Worm (Caenorhabditis elegans) whole organism, L3 larva: Measurements from ENCODE around the gene srtx-1.

Experiments used
- R02D3.7 ChIP-seq: fragments of 150-350 bp; optimal IDR thresholded peaks from 2 replicates; lab custom pipeline; 2014; ENCODE audit warnings: missing biosample characterization, missing genetic modification characterization
- aly-2 ChIP-seq: fragments of 150-350 bp; optimal IDR thresholded peaks from 2 replicates; lab custom pipeline; 2014; ENCODE audit warnings: missing biosample characterization, missing genetic modification characterization
- ceh-9 ChIP-seq: sonication (generic microtip); optimal IDR thresholded peaks from 2 replicates; lab custom pipeline; 2018; ENCODE audit warnings: missing biosample characterization, missing genetic modification characterization
- elt-1 ChIP-seq: fragments of 150-350 bp; optimal IDR thresholded peaks from 2 replicates; lab custom pipeline; 2014; ENCODE audit warnings: missing biosample characterization, missing genetic modification characterization
- elt-3 ChIP-seq, 3 experiments: fragments of 150-350 bp in 1 of 3; sonication (generic microtip) in 2 of 3; optimal IDR thresholded peaks; 2 replicates in 2 of 3; 4 replicates in 1 of 3; lab custom pipeline; 2014 to 2017; ENCODE audit warnings: missing biosample characterization in 3 of 3, missing genetic modification characterization in 3 of 3
- fkh-2 ChIP-seq: fragments of 150-350 bp; optimal IDR thresholded peaks from 2 replicates; lab custom pipeline; 2014; ENCODE audit warnings: missing biosample characterization, missing genetic modification reagents, missing genetic modification characterization
- lin-15B ChIP-seq: fragments of 150-350 bp; optimal IDR thresholded peaks from 2 replicates; lab custom pipeline; 2014; ENCODE audit warnings: missing biosample characterization, missing genetic modification characterization
- nhr-12 ChIP-seq: fragments of 150-350 bp; optimal IDR thresholded peaks from 2 replicates; lab custom pipeline; 2014; ENCODE audit warnings: missing biosample characterization, missing genetic modification characterization
- nhr-23 ChIP-seq: fragments of 150-350 bp; optimal IDR thresholded peaks from 2 replicates; lab custom pipeline; 2014; ENCODE audit warnings: missing biosample characterization, missing genetic modification reagents, missing genetic modification characterization
- nhr-237 ChIP-seq: fragments of 150-350 bp; optimal IDR thresholded peaks from 2 replicates; lab custom pipeline; 2014; ENCODE audit warnings: missing biosample characterization, missing genetic modification characterization
- nhr-76 ChIP-seq: fragments of 150-350 bp; sonication (generic microtip); optimal IDR thresholded peaks from 5 replicates; lab custom pipeline; 2014; ENCODE audit warnings: missing biosample characterization, missing genetic modification characterization
- nhr-77 ChIP-seq: fragments of 150-350 bp; optimal IDR thresholded peaks from 2 replicates; lab custom pipeline; 2014; ENCODE audit warnings: missing biosample characterization, missing genetic modification characterization
- pha-4 ChIP-seq: fragments of 150-350 bp; optimal IDR thresholded peaks from 2 replicates; lab custom pipeline; 2014; ENCODE audit warnings: missing biosample characterization, missing genetic modification reagents, missing genetic modification characterization
- unc-62 ChIP-seq: fragments of 150-350 bp; sonication (generic microtip); optimal IDR thresholded peaks from 4 replicates; lab custom pipeline; 2014; ENCODE audit warnings: missing biosample characterization, missing genetic modification reagents, missing genetic modification characterization

DNA sequence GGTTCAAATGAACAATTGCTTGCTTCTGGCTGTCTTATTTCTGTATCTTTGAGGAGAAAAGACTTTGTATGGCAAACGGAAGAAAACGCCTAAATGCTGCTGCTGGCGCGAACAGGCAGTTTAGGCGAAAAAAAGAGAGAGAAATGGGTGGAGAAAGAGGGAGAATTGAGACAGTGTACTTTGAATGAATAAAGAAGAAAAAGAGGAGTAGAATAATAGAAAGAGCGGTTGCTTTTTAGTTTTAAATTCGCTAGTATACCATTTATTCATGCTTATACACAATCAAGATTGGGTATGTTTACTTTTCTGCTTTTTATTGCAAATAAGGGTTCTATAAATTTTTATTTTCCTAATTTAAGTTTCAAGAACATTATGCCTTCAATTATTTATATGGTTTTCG, 18.4 kb downstream of the srtx-1 start:
- no peak for TF ChIP-seq nhr-77 (tag; lab: Kevin White, UChicago)
- no peak for TF ChIP-seq lin-15B (tag; lab: Kevin White, UChicago)
- no peak for TF ChIP-seq elt-1 (tag; lab: Kevin White, UChicago)
- no peak for TF ChIP-seq pha-4 (tag; lab: Kevin White, UChicago)
- TF ChIP-seq R02D3.7 = no peak
- TF ChIP-seq nhr-76 (tag; lab: Kevin White, UChicago) = no peak
- no peak for TF ChIP-seq elt-3 (tag; optimal IDR thresholded peaks at IDR 0.05; lab: Kevin White, UChicago)
- TF ChIP-seq fkh-2 (tag; lab: Kevin White, UChicago) = no peak
- TF ChIP-seq nhr-12 (tag; lab: Kevin White, UChicago) = no peak
- TF ChIP-seq aly-2 (tag; lab: Kevin White, UChicago) = no peak
- no peak for TF ChIP-seq unc-62 (GFP tag; lab: Kevin White, UChicago)
- TF ChIP-seq nhr-23 (tag; lab: Kevin White, UChicago) = no peak
- no peak for TF ChIP-seq nhr-237 (tag; lab: Kevin White, UChicago)
- TF ChIP-seq ceh-9 (tag; lab: Kevin White, UChicago) = no peak
